Worm (Caenorhabditis elegans): ENCODE measurements around the gene tbc-16.

- TF ChIP-seq B0310.2 (tag; optimal IDR thresholded peaks at IDR 0.05) (no peak), scrt-1 (GFP tag; IDR thresholded peaks at IDR 0.05) (no peak), F13C5.2 (tag; optimal IDR thresholded peaks at IDR 0.05) (no peak), flt-1 (GFP tag; IDR thresholded peaks at IDR 0.05) (no peak)
These were observed 21.6 kb upstream of the tbc-16 start, which contains the start of gene F49E10.4 for ce11 chrX:5875567-5875966.

Data from whole organism, early embryonic.